Worm (Caenorhabditis elegans): ENCODE data around the gene ssup-72.

The ssup-72 gene

ce11 chrII:6820278-6820971 is 44.0 kb downstream of the ssup-72 start:
- TF ChIP-seq F13H6.1 (tag; optimal IDR thresholded peaks at IDR 0.05), result no peak
- no peak for TF ChIP-seq aly-2 (tag; optimal IDR thresholded peaks at IDR 0.05)
- TF ChIP-seq Y55F3AM.14 (GFP tag; optimal IDR thresholded peaks at IDR 0.05), result no peak
- TF ChIP-seq ztf-11 (tag; optimal IDR thresholded peaks at IDR 0.05), result no peak
- TF ChIP-seq ceh-16 (tag; optimal IDR thresholded peaks at IDR 0.05), result no peak
- no peak for TF ChIP-seq nhr-12 (tag; optimal IDR thresholded peaks at IDR 0.05)
- peak; percentile 2 for TF ChIP-seq sma-9 (GFP tag; optimal IDR thresholded peaks at IDR 0.05)
- no peak for TF ChIP-seq sma-9 (tag; optimal IDR thresholded peaks at IDR 0.05)
- no peak for TF ChIP-seq zag-1 (tag; optimal IDR thresholded peaks at IDR 0.05)
- no peak for TF ChIP-seq nhr-25 (tag; optimal IDR thresholded peaks at IDR 0.05)
- TF ChIP-seq lsy-2 (tag; optimal IDR thresholded peaks at IDR 0.05), result peak in 1 of 2 experiments; percentile 20
- TF ChIP-seq nhr-237 (tag; optimal IDR thresholded peaks at IDR 0.05), result no peak
- TF ChIP-seq ztf-4 (tag; optimal IDR thresholded peaks at IDR 0.05), result no peak
- TF ChIP-seq ceh-82 (tag; optimal IDR thresholded peaks at IDR 0.05), result no peak
- TF ChIP-seq mab-5 (tag; optimal IDR thresholded peaks at IDR 0.05), result peak; percentile 19

- TF ChIP-seq nhr-25 (tag; optimal IDR thresholded peaks at IDR 0.05) (peak; percentile 94), blmp-1 (tag; optimal IDR thresholded peaks at IDR 0.05; ENCODE audit: insufficient read depth) (peak; percentile 91), ceh-16 (tag; optimal IDR thresholded peaks at IDR 0.05) (peak; percentile 100), lin-13 (GFP tag; optimal IDR thresholded peaks at IDR 0.05) (peak; percentile 6), nhr-6 (tag; optimal IDR thresholded peaks at IDR 0.05) (peak; percentile 39), unc-62 (GFP tag; optimal IDR thresholded peaks at IDR 0.05) (peak; percentile 77), mab-5 (tag; optimal IDR thresholded peaks at IDR 0.05) (peak; percentile 21), snpc-4 (tag; optimal IDR thresholded peaks at IDR 0.05) (no peak), lsy-2 (tag; optimal IDR thresholded peaks at IDR 0.05) (peak in 1 of 2 experiments; percentile 56), nhr-21 (tag; optimal IDR thresholded peaks at IDR 0.05) (peak; percentile 39), egl-27 (tag; optimal IDR thresholded peaks at IDR 0.05) (peak; percentile 62), sma-9 (GFP tag; optimal IDR thresholded peaks at IDR 0.05) (peak; percentile 81), sma-9 (tag; optimal IDR thresholded peaks at IDR 0.05) (no peak), nhr-129 (tag; optimal IDR thresholded peaks at IDR 0.05) (no peak), crh-2 (tag; optimal IDR thresholded peaks at IDR 0.05) (peak; percentile 37), sma-3 (GFP tag; optimal IDR thresholded peaks at IDR 0.05) (peak; percentile 67), nhr-77 (tag; optimal IDR thresholded peaks at IDR 0.05) (no peak), nhr-237 (tag; optimal IDR thresholded peaks at IDR 0.05) (no peak), F13H6.1 (tag; optimal IDR thresholded peaks at IDR 0.05) (peak; percentile 31), nhr-10 (tag; optimal IDR thresholded peaks at IDR 0.05) (no peak), peb-1 (tag; optimal IDR thresholded peaks at IDR 0.05) (no peak), fos-1 (tag; optimal IDR thresholded peaks at IDR 0.05) (peak; percentile 30), sem-4 (tag; optimal IDR thresholded peaks at IDR 0.05) (peak; percentile 90), ztf-4 (tag; optimal IDR thresholded peaks at IDR 0.05) (peak; percentile 67)
Measured at ce11 chrII:6821118-6821517, 44.7 kb downstream of the ssup-72 start.

- TF ChIP-seq nhr-25 (tag; optimal IDR thresholded peaks at IDR 0.05) (no peak), sma-9 (GFP tag; optimal IDR thresholded peaks at IDR 0.05) (peak; percentile 84), sma-9 (tag; optimal IDR thresholded peaks at IDR 0.05) (no peak), nhr-237 (tag; optimal IDR thresholded peaks at IDR 0.05) (no peak), crh-2 (tag; optimal IDR thresholded peaks at IDR 0.05) (peak; percentile 57), fos-1 (tag; optimal IDR thresholded peaks at IDR 0.05) (peak; percentile 95), nhr-21 (tag; optimal IDR thresholded peaks at IDR 0.05) (no peak), R02D3.7 (tag; optimal IDR thresholded peaks at IDR 0.05) (no peak), unc-39 (tag; optimal IDR thresholded peaks at IDR 0.05) (no peak)
Measured at ce11 chrII:6821832-6822231, 45.4 kb downstream of the ssup-72 start.

- TF ChIP-seq nhr-6 (tag; optimal IDR thresholded peaks at IDR 0.05) (peak; percentile 64), blmp-1 (tag; optimal IDR thresholded peaks at IDR 0.05; ENCODE audit: insufficient read depth) (peak; percentile 81), ztf-11 (tag; optimal IDR thresholded peaks at IDR 0.05) (no peak), ztf-1 (GFP tag; conservative IDR thresholded peaks at IDR 0.05) (no peak), nhr-10 (tag; optimal IDR thresholded peaks at IDR 0.05) (no peak), lsy-2 (tag; optimal IDR thresholded peaks at IDR 0.05) (peak; percentile 3 to 59), aly-2 (tag; optimal IDR thresholded peaks at IDR 0.05) (no peak), nhr-77 (tag; optimal IDR thresholded peaks at IDR 0.05) (no peak), nhr-25 (tag; optimal IDR thresholded peaks at IDR 0.05) (peak; percentile 78), skn-1 (tag; optimal IDR thresholded peaks at IDR 0.05) (no peak), R02D3.7 (tag; optimal IDR thresholded peaks at IDR 0.05) (no peak), sem-4 (tag; optimal IDR thresholded peaks at IDR 0.05) (peak; percentile 89), nhr-12 (tag; optimal IDR thresholded peaks at IDR 0.05) (no peak), ceh-82 (tag; optimal IDR thresholded peaks at IDR 0.05) (no peak), sma-3 (GFP tag; optimal IDR thresholded peaks at IDR 0.05) (peak; percentile 59), F13H6.1 (tag; optimal IDR thresholded peaks at IDR 0.05) (peak; percentile 67), nhr-23 (tag; optimal IDR thresholded peaks at IDR 0.05) (no peak), unc-62 (GFP tag; optimal IDR thresholded peaks at IDR 0.05) (peak; percentile 48), peb-1 (tag; optimal IDR thresholded peaks at IDR 0.05) (no peak), gmeb-1 (tag; optimal IDR thresholded peaks at IDR 0.05) (peak; percentile 47), elt-1 (tag; optimal IDR thresholded peaks at IDR 0.05) (peak; percentile 88), ztf-4 (tag; optimal IDR thresholded peaks at IDR 0.05) (peak; percentile 41), mbf-1 (tag; optimal IDR thresholded peaks at IDR 0.05) (no peak), egl-27 (tag; optimal IDR thresholded peaks at IDR 0.05) (peak; percentile 78), crh-2 (tag; optimal IDR thresholded peaks at IDR 0.05) (peak; percentile 86), alr-1 (tag; optimal IDR thresholded peaks at IDR 0.05) (no peak), lin-39 (tag; optimal IDR thresholded peaks at IDR 0.05) (no peak), nhr-129 (tag; optimal IDR thresholded peaks at IDR 0.05) (peak; percentile 58), nhr-11 (tag; optimal IDR thresholded peaks at IDR 0.05) (no peak), Y55F3AM.14 (GFP tag; optimal IDR thresholded peaks at IDR 0.05) (no peak), nhr-21 (tag; optimal IDR thresholded peaks at IDR 0.05) (peak; percentile 81), unc-39 (tag; optimal IDR thresholded peaks at IDR 0.05) (no peak)
Measured at ce11 chrII:6822347-6822746, 45.9 kb downstream of the ssup-72 start.

All from whole organism, L2 larva.